Worm (Caenorhabditis elegans) whole organism, late embryonic: ENCODE results near the gene srgp-1.

Experiments
- C08G9.2 ChIP-seq: sonication (generic microtip); optimal IDR thresholded peaks from 2 replicates; lab custom pipeline; 2016; ENCODE audit warnings: mild to moderate bottlenecking, missing genetic modification characterization, moderate library complexity, missing compliant biosample characterization
- F13H6.1 ChIP-seq: sonication (generic microtip); optimal IDR thresholded peaks from 2 replicates; lab custom pipeline; 2016; ENCODE audit warnings: missing genetic modification characterization, missing compliant biosample characterization
- K09A11.1 ChIP-seq: sonication (generic microtip); optimal IDR thresholded peaks from 2 replicates; lab custom pipeline; 2017; ENCODE audit warnings: antibody characterized with exemption, mild to moderate bottlenecking, missing genetic modification characterization, missing compliant biosample characterization; ENCODE audit not compliant: insufficient read depth
- T23F11.4 ChIP-seq: fragments of 200-800 bp; sonication (Bioruptor generic); optimal IDR thresholded peaks from 2 replicates; lab custom pipeline; 2018; ENCODE audit warnings: mild to moderate bottlenecking, missing genetic modification characterization, missing compliant biosample characterization
- ama-1 ChIP-seq: fragments of 150-350 bp; optimal IDR thresholded peaks from 2 replicates; lab custom pipeline; 2014
- ceh-18 ChIP-seq: sonication (generic microtip); optimal IDR thresholded peaks from 2 replicates; lab custom pipeline; 2016; ENCODE audit warnings: missing genetic modification characterization, missing compliant biosample characterization
- ceh-30 ChIP-seq: fragments of 150-350 bp; optimal IDR thresholded peaks from 2 replicates; lab custom pipeline; 2014; ENCODE audit warnings: missing biosample characterization, missing genetic modification characterization
- ceh-48 ChIP-seq: sonication (generic microtip); optimal IDR thresholded peaks from 2 replicates; lab custom pipeline; 2016; ENCODE audit warnings: missing genetic modification characterization, inconsistent platforms, missing compliant biosample characterization
- ceh-6 ChIP-seq: fragments of 200-800 bp; sonication (Bioruptor generic); optimal IDR thresholded peaks from 2 replicates; lab custom pipeline; 2018; ENCODE audit warnings: mild to moderate bottlenecking, missing genetic modification characterization, missing compliant biosample characterization
- ceh-9 ChIP-seq: sonication (generic microtip); optimal IDR thresholded peaks from 2 replicates; lab custom pipeline; 2016; ENCODE audit warnings: mild to moderate bottlenecking, missing genetic modification characterization, inconsistent platforms, missing compliant biosample characterization
- dve-1 ChIP-seq: sonication (generic microtip); optimal IDR thresholded peaks from 2 replicates; lab custom pipeline; 2017; ENCODE audit warnings: antibody characterized with exemption, mild to moderate bottlenecking, missing genetic modification characterization, missing compliant biosample characterization
- elt-4 ChIP-seq: sonication (generic microtip); optimal IDR thresholded peaks from 2 replicates; lab custom pipeline; 2016; ENCODE audit warnings: missing genetic modification characterization, missing compliant biosample characterization
- ets-4 ChIP-seq: sonication (generic microtip); optimal IDR thresholded peaks from 2 replicates; lab custom pipeline; 2016; ENCODE audit warnings: missing genetic modification characterization, missing compliant biosample characterization
- eyg-1 ChIP-seq: sonication (generic microtip); optimal IDR thresholded peaks from 2 replicates; lab custom pipeline; 2016; ENCODE audit warnings: missing genotype, missing genetic modification characterization, missing compliant biosample characterization
- fax-1 ChIP-seq: sonication (generic microtip); optimal IDR thresholded peaks from 2 replicates; lab custom pipeline; 2016; ENCODE audit warnings: missing genotype, missing genetic modification characterization, missing compliant biosample characterization
- hlh-13 ChIP-seq: fragments of 200-800 bp; sonication (Bioruptor generic); optimal IDR thresholded peaks from 2 replicates; lab custom pipeline; 2018; ENCODE audit warnings: mild to moderate bottlenecking, missing genetic modification characterization, missing compliant biosample characterization
- hlh-15 ChIP-seq: sonication (generic microtip); optimal IDR thresholded peaks from 2 replicates; lab custom pipeline; 2016; ENCODE audit warnings: missing genetic modification characterization, missing compliant biosample characterization
- hlh-30 ChIP-seq: sonication (generic microtip); optimal IDR thresholded peaks from 2 replicates; lab custom pipeline; 2017; ENCODE audit warnings: antibody characterized with exemption, missing genetic modification characterization, missing compliant biosample characterization; ENCODE audit not compliant: insufficient read depth
- hlh-8 ChIP-seq: sonication (generic microtip); optimal IDR thresholded peaks from 2 replicates; lab custom pipeline; 2016; ENCODE audit warnings: missing genotype, missing genetic modification characterization, missing compliant biosample characterization
- lim-6 ChIP-seq: sonication (generic microtip); optimal IDR thresholded peaks from 2 replicates; lab custom pipeline; 2016; ENCODE audit warnings: missing genetic modification characterization, missing compliant biosample characterization
- lin-11 ChIP-seq: fragments of 200-800 bp; sonication (Bioruptor generic); optimal IDR thresholded peaks from 2 replicates; lab custom pipeline; 2018; ENCODE audit warnings: mild to moderate bottlenecking, missing genetic modification characterization, missing compliant biosample characterization
- madf-2 ChIP-seq: sonication (generic microtip); optimal IDR thresholded peaks from 2 replicates; lab custom pipeline; 2017; ENCODE audit warnings: missing genetic modification characterization, missing compliant biosample characterization
- nfya-1 ChIP-seq: sonication (generic microtip); optimal IDR thresholded peaks from 2 replicates; lab custom pipeline; 2017; ENCODE audit warnings: missing genetic modification characterization, mild to moderate bottlenecking, missing compliant biosample characterization, antibody characterized with exemption, moderate library complexity
- nhr-11 ChIP-seq: fragments of 150-350 bp; optimal IDR thresholded peaks from 2 replicates; lab custom pipeline; 2014; ENCODE audit warnings: missing biosample characterization, missing genetic modification characterization
- npax-4 ChIP-seq: sonication (generic microtip); optimal IDR thresholded peaks from 2 replicates; lab custom pipeline; 2016; ENCODE audit warnings: missing genetic modification characterization, missing compliant biosample characterization
- pag-3 ChIP-seq: sonication (generic microtip); optimal IDR thresholded peaks from 2 replicates; lab custom pipeline; 2016; ENCODE audit warnings: missing compliant biosample characterization, missing genetic modification characterization, borderline replicate concordance
- pax-1 ChIP-seq: fragments of 150-350 bp; optimal IDR thresholded peaks from 2 replicates; lab custom pipeline; 2014; ENCODE audit warnings: missing biosample characterization, missing genetic modification characterization
- pha-2 ChIP-seq: sonication (generic microtip); optimal IDR thresholded peaks from 2 replicates; lab custom pipeline; 2017; ENCODE audit warnings: mild to moderate bottlenecking, missing genetic modification characterization, missing compliant biosample characterization
- pha-4 ChIP-seq: fragments of 150-350 bp; optimal IDR thresholded peaks from 2 replicates; lab custom pipeline; 2018; ENCODE audit warnings: missing biosample characterization, missing genetic modification reagents, missing genetic modification characterization
- pqm-1 ChIP-seq: sonication (generic microtip); optimal IDR thresholded peaks from 2 replicates; lab custom pipeline; 2016; ENCODE audit warnings: missing genetic modification characterization, missing compliant biosample characterization
- pros-1 ChIP-seq: fragments of 150-350 bp; optimal IDR thresholded peaks from 2 replicates; lab custom pipeline; 2014; ENCODE audit warnings: missing biosample characterization, missing genetic modification reagents, missing genetic modification characterization
- ref-2 ChIP-seq: sonication (generic microtip); optimal IDR thresholded peaks from 2 replicates; lab custom pipeline; 2016; ENCODE audit warnings: missing genetic modification characterization, missing compliant biosample characterization
- rnt-1 ChIP-seq: sonication (generic microtip); optimal IDR thresholded peaks from 2 replicates; lab custom pipeline; 2016; ENCODE audit warnings: missing genetic modification characterization, missing compliant biosample characterization
- sdc-2 ChIP-seq: sonication (generic microtip); optimal IDR thresholded peaks from 2 replicates; lab custom pipeline; 2016; ENCODE audit warnings: missing genotype, missing genetic modification characterization, missing compliant biosample characterization
- sox-2 ChIP-seq: fragments of 200-800 bp; sonication (Bioruptor generic); IDR thresholded peaks from 2 replicates; pipeline ENCODE4 v1.3.6; 2022; ENCODE audit warnings: missing genetic modification reagents, missing genetic modification characterization, missing compliant biosample characterization
- sox-4 ChIP-seq: sonication (generic microtip); optimal IDR thresholded peaks from 2 replicates; lab custom pipeline; 2017; ENCODE audit warnings: mild to moderate bottlenecking, missing genetic modification characterization, inconsistent platforms, missing compliant biosample characterization
- tbx-2 ChIP-seq: sonication (generic microtip); optimal IDR thresholded peaks from 2 replicates; lab custom pipeline; 2016; ENCODE audit warnings: missing genetic modification characterization, missing compliant biosample characterization
- tbx-7 ChIP-seq: sonication (generic microtip); optimal IDR thresholded peaks from 2 replicates; lab custom pipeline; 2016; ENCODE audit warnings: missing genotype, missing genetic modification characterization, missing compliant biosample characterization
- ttx-3 ChIP-seq: sonication (generic microtip); optimal IDR thresholded peaks from 2 replicates; lab custom pipeline; 2016; ENCODE audit warnings: missing genetic modification reagents, missing genetic modification characterization, missing compliant biosample characterization
- unc-3 ChIP-seq, 2 experiments: fragments of 200-800 bp in 1 of 2; sonication (Bioruptor generic) in 1 of 2; sonication (generic microtip) in 1 of 2; conservative IDR thresholded peaks in 1 of 2; optimal IDR thresholded peaks in 1 of 2; 2 replicates each; pipeline versions ENCODE4 v1.3.6 to Lab custom; 2016 to 2022; ENCODE audit warnings: missing compliant biosample characterization in 2 of 2, missing genetic modification characterization in 2 of 2, missing genetic modification reagents in 1 of 2
- unc-42 ChIP-seq: sonication (generic microtip); optimal IDR thresholded peaks from 2 replicates; lab custom pipeline; 2016; ENCODE audit warnings: missing genotype, missing genetic modification characterization, missing compliant biosample characterization
- unc-86 ChIP-seq: sonication (generic microtip); optimal IDR thresholded peaks from 2 replicates; lab custom pipeline; 2016; ENCODE audit warnings: missing genetic modification characterization, missing compliant biosample characterization
- zip-5 ChIP-seq: sonication (generic microtip); optimal IDR thresholded peaks from 2 replicates; lab custom pipeline; 2016; ENCODE audit warnings: missing genetic modification characterization, missing compliant biosample characterization
- ztf-16 ChIP-seq: sonication (generic microtip); optimal IDR thresholded peaks from 2 replicates; lab custom pipeline; 2017; ENCODE audit warnings: missing genetic modification characterization, missing compliant biosample characterization

The srgp-1 gene

DNA sequence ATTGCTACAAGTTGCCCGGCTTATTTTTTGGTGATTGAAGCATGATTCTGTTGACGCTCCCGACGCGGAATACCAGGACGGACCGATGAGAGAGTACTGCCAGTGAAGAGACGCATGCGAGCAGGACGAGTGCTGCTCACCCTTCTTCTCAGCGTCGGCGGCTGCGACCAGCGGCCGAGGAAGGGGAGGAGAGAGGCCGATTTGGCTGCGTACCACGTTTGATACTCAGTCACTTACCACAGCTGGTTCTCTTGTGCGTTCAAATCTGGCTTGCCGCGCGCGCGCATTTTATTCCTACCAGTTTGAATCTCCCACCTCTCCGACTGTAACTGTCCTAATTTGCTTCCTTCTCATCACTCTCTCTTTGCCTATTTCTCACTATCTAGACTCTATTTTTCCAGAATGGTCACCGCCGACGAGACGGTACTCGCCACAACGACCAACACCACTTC, 46.0 kb upstream of the srgp-1 start, which contains the start of gene mep-1 (continued):
- TF ChIP-seq unc-86 = no peak
- TF ChIP-seq pax-1 (tag; lab: Kevin White, UChicago) = no peak
- TF ChIP-seq tbx-2 (tag; lab: Kevin White, UChicago) = peak; percentile 69
- peak; percentile 31 for TF ChIP-seq hlh-30 (tag; lab: Kevin White, UChicago)
- TF ChIP-seq sox-4 (tag; lab: Kevin White, UChicago) = no peak

DNA sequence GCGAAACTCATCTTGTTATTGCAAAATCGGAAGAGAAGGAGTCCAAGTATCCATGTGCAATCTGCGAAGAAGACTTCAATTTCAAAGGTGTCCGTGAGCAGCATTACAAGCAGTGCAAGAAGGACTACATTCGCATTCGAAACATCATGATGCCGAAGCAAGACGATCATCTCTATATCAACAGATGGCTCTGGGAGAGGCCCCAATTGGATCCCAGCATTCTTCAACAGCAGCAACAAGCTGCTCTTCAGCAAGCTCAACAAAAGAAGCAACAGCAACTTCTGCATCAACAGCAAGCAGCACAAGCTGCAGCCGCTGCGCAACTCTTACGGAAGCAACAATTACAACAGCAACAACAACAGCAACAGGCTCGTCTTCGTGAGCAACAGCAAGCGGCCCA, 44.1 kb upstream of the srgp-1 start:
- TF ChIP-seq unc-42 (tag; lab: Kevin White, UChicago) (no peak), fax-1 (tag; lab: Kevin White, UChicago) (no peak), ref-2 (tag; lab: Kevin White, UChicago) (no peak), madf-2 (tag; lab: Kevin White, UChicago) (no peak), pha-4 (tag; lab: Kevin White, UChicago) (no peak), rnt-1 (tag; lab: Kevin White, UChicago) (no peak), hlh-13 (GFP tag; lab: Kevin White, UChicago) (no peak), ztf-16 (tag; lab: Kevin White, UChicago) (no peak), lim-6 (tag; lab: Kevin White, UChicago) (no peak)
- TF ChIP-seq, all 69 proteins: peak for 0

ce11 chrIV:11527752-11528151, 42.5 kb upstream of the srgp-1 start, which contains the start of gene M04B2.2:
TSS of gene M04B2.2 (plus strand) at chrIV:11528052.
- no peak for TF ChIP-seq unc-3 (GFP tag; conservative IDR thresholded peaks at IDR 0.05; lab: Robert Waterston, UW)
- no peak for TF ChIP-seq unc-3 (tag; optimal IDR thresholded peaks at IDR 0.05; lab: Kevin White, UChicago)
- peak; percentile 47 for TF ChIP-seq ama-1

- TF ChIP-seq ceh-6 = no peak
- no peak for TF ChIP-seq lin-11 (tag; lab: Kevin White, UChicago)
- no peak for TF ChIP-seq C08G9.2 (tag; lab: Kevin White, UChicago)
- TF ChIP-seq pros-1 (tag; lab: Kevin White, UChicago) = no peak
- no peak for TF ChIP-seq pha-4 (tag; lab: Kevin White, UChicago)
- no peak for TF ChIP-seq hlh-15 (tag; lab: Kevin White, UChicago)
- no peak for TF ChIP-seq sox-2 (GFP tag; lab: Robert Waterston, UW)
- no peak for TF ChIP-seq rnt-1 (tag; lab: Kevin White, UChicago)
- no peak for TF ChIP-seq elt-4 (tag; lab: Kevin White, UChicago)
- no peak for TF ChIP-seq pag-3 (tag; lab: Kevin White, UChicago)
- TF ChIP-seq ceh-30 (tag; lab: Kevin White, UChicago) = no peak
- no peak for TF ChIP-seq fax-1 (tag; lab: Kevin White, UChicago)
- TF ChIP-seq ama-1 = no peak
Observed at ce11 chrIV:11548671-11549070, 21.6 kb upstream of the srgp-1 start, which contains the start of gene M04B2.7. TSS of gene M04B2.7 (minus strand) at chrIV:11548771.

- TF ChIP-seq eyg-1 (peak; percentile 50), pax-1 (tag; lab: Kevin White, UChicago) (no peak), dve-1 (peak; percentile 81), ceh-9 (peak; percentile 51), hlh-8 (peak; percentile 55), F13H6.1 (tag; lab: Kevin White, UChicago) (peak; percentile 75), rnt-1 (tag; lab: Kevin White, UChicago) (peak; percentile 75), zip-5 (tag; lab: Kevin White, UChicago) (peak; percentile 34), C08G9.2 (tag; lab: Kevin White, UChicago) (peak; percentile 72), unc-42 (tag; lab: Kevin White, UChicago) (peak; percentile 46), pha-2 (peak; percentile 83), nfya-1 (tag; lab: Kevin White, UChicago) (peak; percentile 71), pqm-1 (tag; lab: Kevin White, UChicago) (no peak), nhr-11 (tag; lab: Kevin White, UChicago) (no peak), ttx-3 (peak; percentile 79), ceh-48 (peak; percentile 57), sdc-2 (tag; lab: Kevin White, UChicago) (peak; percentile 72), tbx-7 (peak; percentile 39), T23F11.4 (GFP tag; lab: Kevin White, UChicago) (peak; percentile 76), K09A11.1 (peak; percentile 81), ceh-18 (tag; lab: Kevin White, UChicago) (peak; percentile 77), ets-4 (tag; lab: Kevin White, UChicago) (peak; percentile 48), ref-2 (tag; lab: Kevin White, UChicago) (peak; percentile 73), hlh-15 (tag; lab: Kevin White, UChicago) (peak; percentile 23), npax-4 (tag; lab: Kevin White, UChicago) (peak; percentile 67)
Observed at ce11 chrIV:11549694-11550093, 20.6 kb upstream of the srgp-1 start.
